Fruit fly (Drosophila melanogaster): ENCODE data around the gene CG5953.

Gene CG5953

dm6 chr2L:16519582-16520474 is 12.8 kb downstream of the CG5953 start (continued):
- TF ChIP-seq CG10209 (GFP tag; optimal IDR thresholded peaks at IDR 0.05) (peak; percentile 10), CG14667 (GFP tag; IDR thresholded peaks at IDR 0.05) (no peak), Dek (tag; optimal IDR thresholded peaks at IDR 0.05) (no peak), CG11560 (tag; IDR thresholded peaks at IDR 0.05) (no peak), CG3407 (GFP tag; optimal IDR thresholded peaks at IDR 0.05) (peak; percentile 36), CG17568 (GFP tag; optimal IDR thresholded peaks at IDR 0.05) (peak; percentile 38), Gsc (GFP tag; IDR thresholded peaks at IDR 0.05) (no peak), run (tag; optimal IDR thresholded peaks at IDR 0.05) (no peak), tap (tag; optimal IDR thresholded peaks at IDR 0.05) (peak; percentile 8), Hr78 (GFP tag; optimal IDR thresholded peaks at IDR 0.05) (peak in 1 of 2 experiments; percentile 45), CG1832 (GFP tag; optimal IDR thresholded peaks at IDR 0.05) (no peak), onecut (GFP tag; IDR thresholded peaks at IDR 0.05) (no peak; the same call in 1 of the 2 replicates), CG12299 (tag; optimal IDR thresholded peaks at IDR 0.05) (no peak), CG12236 (GFP tag; optimal IDR thresholded peaks at IDR 0.05) (peak; percentile 47), mld (GFP tag; IDR thresholded peaks at IDR 0.05; ENCODE audit: partially characterized antibody) (no peak), Nf-YB (GFP tag; optimal IDR thresholded peaks at IDR 0.05) (no peak), gsb (GFP tag; IDR thresholded peaks at IDR 0.05) (no peak), pita (GFP tag; optimal IDR thresholded peaks at IDR 0.05) (no peak), seq (GFP tag; IDR thresholded peaks at IDR 0.05) (no peak), klu (GFP tag; IDR thresholded peaks at IDR 0.05) (no peak), H15 (GFP tag; IDR thresholded peaks at IDR 0.05) (0 out of 3 replicates have a peak, but pooled peaks have one; percentile 31), CG14965 (GFP tag; optimal IDR thresholded peaks at IDR 0.05; ENCODE audit: borderline replicate concordance) (no peak), CG9437 (GFP tag; optimal IDR thresholded peaks at IDR 0.05) (peak; percentile 44), zen2 (GFP tag; IDR thresholded peaks at IDR 0.05; ENCODE audit: partially characterized antibody) (no peak), CG7786 (GFP tag; optimal IDR thresholded peaks at IDR 0.05) (no peak), org-1 (GFP tag; optimal IDR thresholded peaks at IDR 0.05) (peak; percentile 25), ap (GFP tag; IDR thresholded peaks at IDR 0.05) (no peak), CG15514 (GFP tag; optimal IDR thresholded peaks at IDR 0.05) (no peak), CG4730 (GFP tag; IDR thresholded peaks at IDR 0.05) (no peak), fu2 (GFP tag; optimal IDR thresholded peaks at IDR 0.05) (no peak), bsh (GFP tag; optimal IDR thresholded peaks at IDR 0.05) (peak in 1 of 2 experiments; percentile 41), CoRest (tag; optimal IDR thresholded peaks at IDR 0.05) (no peak), CG7839 (tag; optimal IDR thresholded peaks at IDR 0.05) (peak; percentile 49), CG4424 (GFP tag; optimal IDR thresholded peaks at IDR 0.05) (peak; percentile 5), CG7963 (GFP tag; IDR thresholded peaks at IDR 0.05; ENCODE audit: partially characterized antibody) (no peak), jumu (GFP tag; optimal IDR thresholded peaks at IDR 0.05) (no peak), repo (GFP tag; optimal IDR thresholded peaks at IDR 0.05) (no peak), CG3838 (GFP tag; optimal IDR thresholded peaks at IDR 0.05) (peak; percentile 67), Chrac-16 (GFP tag; optimal IDR thresholded peaks at IDR 0.05) (peak; percentile 11), Vsx1 (GFP tag; optimal IDR thresholded peaks at IDR 0.05) (no peak), NC2β (GFP tag; optimal IDR thresholded peaks at IDR 0.05) (peak; percentile 20), Sin3A (optimal IDR thresholded peaks at IDR 0.05) (no peak), row (GFP tag; IDR thresholded peaks at IDR 0.05) (peak; percentile 87), ac (GFP tag; optimal IDR thresholded peaks at IDR 0.05) (no peak), CG15696 (tag; optimal IDR thresholded peaks at IDR 0.05) (no peak), ATbp (GFP tag; optimal IDR thresholded peaks at IDR 0.05) (peak; percentile 69), CG34422 (GFP tag; IDR thresholded peaks at IDR 0.05) (0 out of 3 replicates have a peak, but pooled peaks have one; percentile 27), CG18011 (GFP tag; optimal IDR thresholded peaks at IDR 0.05) (no peak)
